Worm (Caenorhabditis elegans): Measurements from ENCODE around the gene str-92.

- TF ChIP-seq tra-4 (tag; optimal IDR thresholded peaks at IDR 0.05), result no peak
- no peak for TF ChIP-seq tbx-11 (GFP tag; IDR thresholded peaks at IDR 0.05)
- TF ChIP-seq flt-1 (GFP tag; IDR thresholded peaks at IDR 0.05), result no peak
- TF ChIP-seq ama-1 (optimal IDR thresholded peaks at IDR 0.05), result no peak
- no peak for TF ChIP-seq hmg-4 (GFP tag; optimal IDR thresholded peaks at IDR 0.05)
Observed at ce11 chrV:17662260-17662659, 14.2 kb downstream of the str-92 start.
